Worm (Caenorhabditis elegans): ENCODE data around the gene toc-1.

Gene toc-1

DNA sequence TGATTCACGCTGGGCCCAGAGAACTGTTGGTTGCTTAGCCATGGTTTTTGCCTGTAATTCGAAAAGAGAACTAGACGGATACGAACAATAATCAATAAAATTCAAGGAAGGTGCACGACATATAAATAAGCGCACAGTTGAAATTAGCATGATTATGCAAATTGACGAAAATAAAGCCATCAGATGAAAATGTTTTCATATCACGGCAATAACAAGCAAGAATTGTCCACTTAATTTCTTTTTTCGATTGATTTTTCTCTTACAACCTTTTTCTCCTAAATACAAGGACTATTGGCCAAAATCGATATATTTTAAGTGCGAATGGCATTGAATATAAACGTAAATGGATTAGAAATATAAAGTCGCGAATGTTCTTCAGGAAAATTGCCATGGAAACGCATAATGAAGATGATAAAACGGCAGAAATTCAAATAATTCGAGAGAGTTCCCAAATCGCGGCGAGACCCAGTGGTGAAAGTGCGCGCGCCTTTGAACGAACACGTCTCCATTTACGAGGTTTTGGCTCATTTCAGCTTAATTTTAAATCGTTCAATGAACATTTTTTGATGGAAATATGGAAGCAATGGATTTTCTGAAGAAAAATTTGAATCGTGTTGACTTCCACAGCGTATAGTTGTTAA is at the start of gene toc-1, which contains the start of gene daf-41:
TSS of gene toc-1 (plus strand) at position 537 of the 641 bp plus-strand sequence.
TSS of gene daf-41 (minus strand) at position 51 of the 641 bp plus-strand sequence.
- no peak for TF ChIP-seq nhr-11 (tag; optimal IDR thresholded peaks at IDR 0.05)
- TF ChIP-seq ztf-4 (tag; optimal IDR thresholded peaks at IDR 0.05) = no peak
- TF ChIP-seq nhr-28 (tag; optimal IDR thresholded peaks at IDR 0.05) = no peak
- no peak for TF ChIP-seq egl-27 (tag; optimal IDR thresholded peaks at IDR 0.05)
- TF ChIP-seq fkh-2 (tag; optimal IDR thresholded peaks at IDR 0.05) = no peak
- no peak for TF ChIP-seq tbx-2 (tag; optimal IDR thresholded peaks at IDR 0.05)
- TF ChIP-seq unc-62 (GFP tag; optimal IDR thresholded peaks at IDR 0.05) = no peak
- TF ChIP-seq ZK546.5 (tag; optimal IDR thresholded peaks at IDR 0.05) = no peak
- no peak for TF ChIP-seq aly-2 (tag; optimal IDR thresholded peaks at IDR 0.05)
- TF ChIP-seq nfya-1 (tag; optimal IDR thresholded peaks at IDR 0.05; ENCODE audit: insufficient read depth) = peak; percentile 71
- TF ChIP-seq nhr-77 (tag; optimal IDR thresholded peaks at IDR 0.05) = no peak
- TF ChIP-seq R02D3.7 (tag; optimal IDR thresholded peaks at IDR 0.05) = no peak
- no peak for TF ChIP-seq unc-39 (tag; optimal IDR thresholded peaks at IDR 0.05)
- TF ChIP-seq snpc-4 (tag; optimal IDR thresholded peaks at IDR 0.05) = peak; percentile 25
- TF ChIP-seq pha-4 (tag; optimal IDR thresholded peaks at IDR 0.05) = peak; percentile 55
- peak; percentile 63 for TF ChIP-seq lin-15B (tag; optimal IDR thresholded peaks at IDR 0.05)
- no peak for TF ChIP-seq fos-1 (tag; optimal IDR thresholded peaks at IDR 0.05)
- no peak for TF ChIP-seq fkh-10 (GFP tag; optimal IDR thresholded peaks at IDR 0.05)
- TF ChIP-seq ztf-11 (tag; optimal IDR thresholded peaks at IDR 0.05) = no peak
- TF ChIP-seq pqm-1 (tag; optimal IDR thresholded peaks at IDR 0.05) = no peak
- TF ChIP-seq skn-1 (tag; optimal IDR thresholded peaks at IDR 0.05) = peak; percentile 58
- no peak for TF ChIP-seq nhr-237 (tag; optimal IDR thresholded peaks at IDR 0.05)
- TF ChIP-seq mdl-1 (tag; optimal IDR thresholded peaks at IDR 0.05) = no peak
- TF ChIP-seq ceh-16 (tag; optimal IDR thresholded peaks at IDR 0.05) = no peak
- TF ChIP-seq elt-1 (tag; optimal IDR thresholded peaks at IDR 0.05) = no peak
- TF ChIP-seq lin-39 (tag; optimal IDR thresholded peaks at IDR 0.05) = peak; percentile 4
- TF ChIP-seq elt-2 (tag; optimal IDR thresholded peaks at IDR 0.05) = peak; percentile 20
- no peak for TF ChIP-seq eor-1 (tag; optimal IDR thresholded peaks at IDR 0.05)
- no peak for TF ChIP-seq mml-1 (tag; optimal IDR thresholded peaks at IDR 0.05)
- TF ChIP-seq nhr-76 (tag; optimal IDR thresholded peaks at IDR 0.05) = no peak
- peak; percentile 24 for TF ChIP-seq ceh-28 (tag; optimal IDR thresholded peaks at IDR 0.05)
- TF ChIP-seq nhr-43 (tag; optimal IDR thresholded peaks at IDR 0.05; ENCODE audit: poor library complexity, severe bottlenecking) = no peak
- TF ChIP-seq sea-2 (GFP tag; optimal IDR thresholded peaks at IDR 0.05) = no peak
- TF ChIP-seq ama-1 (optimal IDR thresholded peaks at IDR 0.05) = no peak
- TF ChIP-seq ceh-9 (tag; optimal IDR thresholded peaks at IDR 0.05) = no peak
- peak; percentile 45 for TF ChIP-seq hmg-11 (tag; optimal IDR thresholded peaks at IDR 0.05)
- no peak for TF ChIP-seq nhr-67 (tag; optimal IDR thresholded peaks at IDR 0.05)
- TF ChIP-seq nhr-12 (tag; optimal IDR thresholded peaks at IDR 0.05) = no peak
- no peak for TF ChIP-seq zag-1 (tag; optimal IDR thresholded peaks at IDR 0.05)
- TF ChIP-seq ceh-82 (tag; optimal IDR thresholded peaks at IDR 0.05) = no peak
- TF ChIP-seq daf-12 (tag; optimal IDR thresholded peaks at IDR 0.05) = no peak
- TF ChIP-seq egl-5 (tag; optimal IDR thresholded peaks at IDR 0.05) = no peak
- no peak for TF ChIP-seq jun-1 (tag; optimal IDR thresholded peaks at IDR 0.05)
- TF ChIP-seq elt-3 (tag; optimal IDR thresholded peaks at IDR 0.05) = no peak
- TF ChIP-seq nhr-25 (tag; optimal IDR thresholded peaks at IDR 0.05) = peak; percentile 47
- no peak for TF ChIP-seq lsy-12 (tag; optimal IDR thresholded peaks at IDR 0.05)
- peak; percentile 14 for TF ChIP-seq nhr-23 (tag; optimal IDR thresholded peaks at IDR 0.05)
